Fruit fly (Drosophila melanogaster) whole organism, embryonic: Measurements from ENCODE around the gene CG8419.

ENCODE experiments used
- Bgb ChIP-seq: fragments of 200-800 bp; sonication (Bioruptor generic); IDR thresholded peaks from 2 replicates; pipeline ENCODE4 v1.3.6; 2022; ENCODE audit warnings: missing biosample characterization, missing genetic modification characterization; ENCODE audit not compliant: partially characterized antibody
- C15 ChIP-seq: fragments of 200-800 bp; sonication (Bioruptor generic); IDR thresholded peaks from 3 replicates; pipeline ENCODE4 v1.3.6; 2022; ENCODE audit warnings: missing biosample characterization, missing genetic modification characterization
- CG11504 ChIP-seq: fragments of 200-800 bp; sonication (Bioruptor generic); optimal IDR thresholded peaks from 3 replicates; lab custom pipeline; 2019; ENCODE audit warnings: missing biosample characterization, mild to moderate bottlenecking, missing genetic modification characterization, moderate library complexity
- CG12071 ChIP-seq: fragments of 200-800 bp; sonication (Bioruptor generic); optimal IDR thresholded peaks from 3 replicates; lab custom pipeline; 2018; ENCODE audit warnings: missing biosample characterization, mild to moderate bottlenecking, missing genetic modification characterization
- CG13424 ChIP-seq: fragments of 200-800 bp; sonication (Bioruptor generic); optimal IDR thresholded peaks from 2 replicates; lab custom pipeline; 2019; ENCODE audit warnings: missing biosample characterization, mild to moderate bottlenecking, missing genetic modification characterization, moderate library complexity
- CG14014 ChIP-seq: fragments of 200-800 bp; sonication (Bioruptor generic); IDR thresholded peaks from 2 replicates; pipeline ENCODE4 v1.3.6; 2022; ENCODE audit warnings: missing biosample characterization, missing genetic modification characterization
- CG14667 ChIP-seq: fragments of 200-800 bp; sonication (Bioruptor generic); IDR thresholded peaks from 2 replicates; pipeline ENCODE4 v1.3.6; 2022; ENCODE audit warnings: missing biosample characterization, missing genetic modification characterization
- CG15073 ChIP-seq: fragments of 200-800 bp; sonication (Bioruptor generic); optimal IDR thresholded peaks from 2 replicates; lab custom pipeline; 2016; ENCODE audit warnings: missing biosample characterization, missing genetic modification characterization
- CG16813 ChIP-seq: fragments of 200-800 bp; sonication (Bioruptor generic); IDR thresholded peaks from 3 replicates; pipeline ENCODE4 v1.3.6; 2022; ENCODE audit warnings: missing biosample characterization, missing genetic modification characterization; ENCODE audit not compliant: partially characterized antibody
- CG17186 ChIP-seq: fragments of 200-800 bp; sonication (Bioruptor generic); optimal IDR thresholded peaks from 3 replicates; lab custom pipeline; 2017; ENCODE audit warnings: missing biosample characterization, missing genetic modification reagents, missing genetic modification characterization
- CG17328 ChIP-seq: fragments of 200-800 bp; sonication (Bioruptor generic); IDR thresholded peaks from 2 replicates; pipeline ENCODE4 v1.3.6; 2022; ENCODE audit warnings: missing biosample characterization, missing genetic modification characterization
- CG17359 ChIP-seq: fragments of 200-800 bp; sonication (Bioruptor generic); optimal IDR thresholded peaks from 3 replicates; lab custom pipeline; 2018; ENCODE audit warnings: missing biosample characterization, mild to moderate bottlenecking, missing genetic modification characterization, moderate library complexity
- CG31224 ChIP-seq: fragments of 200-800 bp; sonication (Bioruptor generic); IDR thresholded peaks from 2 replicates; pipeline ENCODE4 v1.3.6; 2022; ENCODE audit warnings: missing biosample characterization, missing genetic modification characterization
- CG33557 ChIP-seq: fragments of 200-800 bp; sonication (Bioruptor generic); optimal IDR thresholded peaks from 2 replicates; lab custom pipeline; 2019; ENCODE audit warnings: missing biosample characterization, mild to moderate bottlenecking, missing genetic modification characterization, moderate library complexity
- CG34224 ChIP-seq: fragments of 200-800 bp; sonication (Bioruptor generic); IDR thresholded peaks from 3 replicates; pipeline ENCODE4 v1.3.6; 2022; ENCODE audit warnings: missing biosample characterization, missing genetic modification characterization; ENCODE audit not compliant: partially characterized antibody
- CG34422 ChIP-seq: fragments of 200-800 bp; sonication (Bioruptor generic); IDR thresholded peaks from 3 replicates; pipeline ENCODE4 v1.3.6; 2022; ENCODE audit warnings: missing biosample characterization, missing genetic modification characterization
- CG5180 ChIP-seq: fragments of 200-800 bp; sonication (Bioruptor generic); optimal IDR thresholded peaks from 3 replicates; lab custom pipeline; 2017; ENCODE audit warnings: missing biosample characterization, missing genetic modification characterization, mild to moderate bottlenecking, moderate library complexity, missing genetic modification reagents
- CG6654 ChIP-seq: fragments of 200-800 bp; sonication (Bioruptor generic); optimal IDR thresholded peaks from 2 replicates; lab custom pipeline; 2017; ENCODE audit warnings: missing biosample characterization, mild to moderate bottlenecking, missing genetic modification characterization
- CG6813 ChIP-seq: fragments of 200-800 bp; sonication (Bioruptor generic); optimal IDR thresholded peaks from 2 replicates; lab custom pipeline; 2017; ENCODE audit warnings: missing biosample characterization, missing genetic modification characterization, mild to moderate bottlenecking, moderate library complexity, missing genetic modification reagents
- CG7372 ChIP-seq: fragments of 200-800 bp; sonication (Bioruptor generic); IDR thresholded peaks from 2 replicates; pipeline ENCODE4 v1.3.6; 2022; ENCODE audit warnings: missing biosample characterization, missing genetic modification characterization
- CG8924 ChIP-seq: fragments of 200-800 bp; optimal IDR thresholded peaks from 3 replicates; lab custom pipeline; 2019; ENCODE audit warnings: missing biosample characterization, mild to moderate bottlenecking, missing genetic modification characterization, moderate library complexity
- CG9876 ChIP-seq: fragments of 200-800 bp; sonication (Bioruptor generic); optimal IDR thresholded peaks from 2 replicates; lab custom pipeline; 2016; ENCODE audit warnings: missing biosample characterization, missing genetic modification characterization
- D19B ChIP-seq: fragments of 200-800 bp; sonication (Bioruptor generic); optimal IDR thresholded peaks from 2 replicates; lab custom pipeline; 2017; ENCODE audit warnings: missing biosample characterization, mild to moderate bottlenecking, missing genetic modification characterization
- Doc2 ChIP-seq: fragments of 200-800 bp; sonication (Bioruptor generic); IDR thresholded peaks from 2 replicates; pipeline ENCODE4 v1.3.6; 2022; ENCODE audit warnings: missing biosample characterization, missing genetic modification characterization
- Dref ChIP-seq: fragments of 200-800 bp; sonication (Bioruptor generic); IDR thresholded peaks from 2 replicates; pipeline ENCODE4 v1.3.6; 2022; ENCODE audit warnings: missing biosample characterization, missing genetic modification characterization
- Eip74EF ChIP-seq, 2 experiments: fragments of 200-800 bp in 1 of 2; fragments of >200 bp in 1 of 2; sonication (Bioruptor generic) in 1 of 2; optimal IDR thresholded peaks; 2 replicates each; lab custom pipeline; 2017 to 2019; ENCODE audit warnings: missing biosample characterization in 2 of 2, missing genetic modification characterization in 2 of 2, mild to moderate bottlenecking in 1 of 2, moderate library complexity in 1 of 2
- Fer2 ChIP-seq: fragments of 200-800 bp; sonication (Bioruptor generic); optimal IDR thresholded peaks from 2 replicates; lab custom pipeline; 2018; ENCODE audit warnings: missing biosample characterization, mild to moderate bottlenecking, missing genetic modification characterization, moderate library complexity
- H2.0 ChIP-seq: fragments of 200-800 bp; sonication (Bioruptor generic); IDR thresholded peaks from 2 replicates; pipeline ENCODE4 v1.3.6; 2022; ENCODE audit warnings: missing biosample characterization, missing genetic modification characterization
- HLH4C ChIP-seq: fragments of 200-800 bp; sonication (Bioruptor generic); IDR thresholded peaks from 3 replicates; pipeline ENCODE4 v1.3.6; 2022; ENCODE audit warnings: missing biosample characterization, missing genetic modification characterization; ENCODE audit not compliant: partially characterized antibody
- HmgD ChIP-seq: fragments of 200-800 bp; sonication (Bioruptor generic); optimal IDR thresholded peaks from 3 replicates; lab custom pipeline; 2016; ENCODE audit warnings: missing biosample characterization, missing genetic modification characterization
- Jarid2 ChIP-seq: fragments of 200-800 bp; sonication (Bioruptor generic); optimal IDR thresholded peaks from 3 replicates; lab custom pipeline; 2017; ENCODE audit warnings: mild to moderate bottlenecking, missing biosample characterization, missing genetic modification reagents, missing genetic modification characterization
- Neu2 ChIP-seq: fragments of 200-800 bp; sonication (Bioruptor generic); optimal IDR thresholded peaks from 3 replicates; lab custom pipeline; 2016; ENCODE audit warnings: missing biosample characterization, missing genetic modification characterization, borderline replicate concordance
- Nf-YC ChIP-seq: fragments of 200-800 bp; optimal IDR thresholded peaks from 3 replicates; lab custom pipeline; 2019; ENCODE audit warnings: missing biosample characterization, mild to moderate bottlenecking, missing genetic modification characterization, moderate library complexity
- bcd ChIP-seq: fragments of 200-800 bp; sonication (Bioruptor generic); optimal IDR thresholded peaks from 2 replicates; lab custom pipeline; 2017; ENCODE audit warnings: missing biosample characterization, mild to moderate bottlenecking, missing genetic modification characterization
- cas ChIP-seq: fragments of 200-800 bp; sonication (Bioruptor generic); IDR thresholded peaks from 2 replicates; pipeline ENCODE4 v1.3.6; 2022; ENCODE audit warnings: missing biosample characterization, missing genetic modification characterization
- chinmo ChIP-seq: fragments of 200-800 bp; sonication (Bioruptor generic); IDR thresholded peaks from 4 replicates; pipeline ENCODE4 v1.3.6; 2022; ENCODE audit warnings: missing biosample characterization, missing genetic modification characterization; ENCODE audit not compliant: partially characterized antibody
- cwo ChIP-seq: fragments of 200-800 bp; sonication (Bioruptor generic); optimal IDR thresholded peaks from 3 replicates; lab custom pipeline; 2017; ENCODE audit warnings: missing biosample characterization, missing genetic modification characterization, mild to moderate bottlenecking, moderate library complexity, missing genetic modification reagents
- emc ChIP-seq: fragments of 200-800 bp; sonication (Bioruptor generic); optimal IDR thresholded peaks from 2 replicates; lab custom pipeline; 2016; ENCODE audit warnings: missing biosample characterization, missing genetic modification characterization
- eve ChIP-seq, 2 experiments: fragments of >200 bp; optimal IDR thresholded peaks; 2 replicates each; lab custom pipeline; 2017; ENCODE audit warnings: missing biosample characterization in 2 of 2, missing genetic modification characterization in 2 of 2
- eyg ChIP-seq: fragments of 200-800 bp; sonication (Bioruptor generic); optimal IDR thresholded peaks from 3 replicates; lab custom pipeline; 2016; ENCODE audit warnings: missing biosample characterization, missing genetic modification characterization
- hb ChIP-seq: fragments of 200-800 bp; sonication (Bioruptor generic); IDR thresholded peaks from 3 replicates; pipeline ENCODE4 v1.3.6; 2022; ENCODE audit warnings: missing biosample characterization, missing genetic modification characterization; ENCODE audit not compliant: partially characterized antibody
- kay ChIP-seq: fragments of 200-800 bp; sonication (Bioruptor generic); optimal IDR thresholded peaks from 2 replicates; lab custom pipeline; 2016; ENCODE audit warnings: missing biosample characterization, missing genetic modification characterization
- otp ChIP-seq: fragments of 200-800 bp; sonication (Bioruptor generic); IDR thresholded peaks from 3 replicates; pipeline ENCODE4, ENCODE4 v1.3.6; 2022; ENCODE audit warnings: missing biosample characterization, missing genetic modification characterization
- pho ChIP-seq: fragments of 200-800 bp; sonication (Bioruptor generic); optimal IDR thresholded peaks from 2 replicates; lab custom pipeline; 2016; ENCODE audit warnings: missing biosample characterization, missing genetic modification characterization
- pnt ChIP-seq: fragments of 200-800 bp; sonication (Bioruptor generic); optimal IDR thresholded peaks from 3 replicates; lab custom pipeline; 2016; ENCODE audit warnings: missing biosample characterization, missing genetic modification characterization
- sens-2 ChIP-seq: fragments of 200-800 bp; sonication (Bioruptor generic); IDR thresholded peaks from 2 replicates; pipeline ENCODE4 v1.3.6; 2022; ENCODE audit warnings: missing biosample characterization, missing genetic modification characterization
- tgo ChIP-seq: fragments of 200-800 bp; sonication (Bioruptor generic); IDR thresholded peaks from 3 replicates; pipeline ENCODE4 v1.3.6; 2022; ENCODE audit warnings: missing biosample characterization, missing genetic modification characterization
- twi ChIP-seq: fragments of 200-800 bp; optimal IDR thresholded peaks from 2 replicates; lab custom pipeline; 2019; ENCODE audit warnings: missing biosample characterization, mild to moderate bottlenecking, missing genetic modification characterization, moderate library complexity
- zfh2 ChIP-seq: fragments of 200-800 bp; sonication (Bioruptor generic); optimal IDR thresholded peaks from 2 replicates; lab custom pipeline; 2016; ENCODE audit warnings: missing biosample characterization, missing genetic modification characterization

Gene CG8419

dm6 chr2L:8159498-8159897 lies 46.5 kb upstream of the CG8419 start, which contains the start of the genes PAPLA1 and Rbsn-5 (continued):
- TF ChIP-seq Neu2: peak; percentile 63
- TF ChIP-seq emc (GFP tag; lab: Kevin White, UChicago): peak; percentile 93
- TF ChIP-seq Dref (GFP tag; lab: Robert Waterston, UW): 0 out of 2 replicates have a peak, but pooled peaks have one; percentile 28
- peak; percentile 88 for TF ChIP-seq otp (GFP tag; lab: Robert Waterston, UW)
- peak; percentile 96 for TF ChIP-seq CG13424 (tag; lab: Kevin White, UChicago)
- TF ChIP-seq pho: peak; percentile 96
- 0 out of 2 replicates have a peak, but pooled peaks have one; percentile 59 for TF ChIP-seq Doc2 (GFP tag; lab: Robert Waterston, UW)
- TF ChIP-seq CG17359 (tag; lab: Kevin White, UChicago): peak; percentile 92
- peak; percentile 49 for TF ChIP-seq CG15073
- no peak for TF ChIP-seq chinmo (GFP tag; lab: Robert Waterston, UW)
- TF ChIP-seq CG14014 (GFP tag; lab: Robert Waterston, UW): peak; percentile 93
- TF ChIP-seq Nf-YC (tag; lab: Kevin White, UChicago): peak; percentile 88
- peak; percentile 91 for TF ChIP-seq CG7372 (GFP tag; lab: Robert Waterston, UW)
- peak; percentile 90 for TF ChIP-seq eyg (GFP tag; lab: Kevin White, UChicago)
- TF ChIP-seq zfh2: peak; percentile 97
- peak; percentile 78 for TF ChIP-seq CG6654
- peak; percentile 82 for TF ChIP-seq CG12071 (GFP tag; lab: Kevin White, UChicago)
- peak; percentile 63 for TF ChIP-seq Jarid2 (GFP tag; lab: Kevin White, UChicago)
- TF ChIP-seq tgo (GFP tag; lab: Robert Waterston, UW): peak; percentile 92
- peak; percentile 85 for TF ChIP-seq CG14667 (GFP tag; lab: Robert Waterston, UW)
- TF ChIP-seq eve (GFP tag; optimal IDR thresholded peaks at IDR 0.05; lab: Kevin White, UChicago): no peak
- TF ChIP-seq cas (GFP tag; lab: Robert Waterston, UW): peak; percentile 87
- TF ChIP-seq CG34224 (GFP tag; lab: Robert Waterston, UW): no peak
- TF ChIP-seq H2.0 (GFP tag; lab: Robert Waterston, UW): peak; percentile 91
- TF ChIP-seq pnt (GFP tag; lab: Kevin White, UChicago): peak; percentile 96
- TF ChIP-seq CG5180 (GFP tag; lab: Kevin White, UChicago): peak; percentile 55
- peak; percentile 94 for TF ChIP-seq HmgD (GFP tag; lab: Kevin White, UChicago)
- peak; percentile 92 for TF ChIP-seq CG34422
- peak; percentile 95 for TF ChIP-seq kay (GFP tag; lab: Kevin White, UChicago)
- TF ChIP-seq D19B (GFP tag; lab: Kevin White, UChicago): peak; percentile 78
- TF ChIP-seq Eip74EF (GFP tag; optimal IDR thresholded peaks at IDR 0.05; lab: Kevin White, UChicago): peak in 1 of 2 experiments; percentile 85
- peak; percentile 15; the same call in 1 of the 2 replicates for TF ChIP-seq Bgb (GFP tag; lab: Robert Waterston, UW)
- TF ChIP-seq C15 (GFP tag; lab: Robert Waterston, UW): peak; percentile 91
- TF ChIP-seq CG33557 (GFP tag; lab: Kevin White, UChicago): peak; percentile 85
- peak; percentile 89 for TF ChIP-seq CG31224
- TF ChIP-seq twi (tag; lab: Kevin White, UChicago): peak; percentile 80
- peak; percentile 92 for TF ChIP-seq CG11504 (tag; lab: Kevin White, UChicago)
- TF ChIP-seq CG17328: peak; percentile 89
- peak; percentile 80 for TF ChIP-seq CG6813 (GFP tag; lab: Kevin White, UChicago)
- TF ChIP-seq CG16813 (GFP tag; lab: Robert Waterston, UW): no peak
- peak; percentile 75 for TF ChIP-seq sens-2 (GFP tag; lab: Robert Waterston, UW)
- peak; percentile 84 for TF ChIP-seq CG17186
- peak; percentile 91 for TF ChIP-seq Fer2
- no peak for TF ChIP-seq HLH4C (GFP tag; lab: Robert Waterston, UW)
- peak; percentile 91 for TF ChIP-seq CG8924
- TF ChIP-seq cwo (GFP tag; lab: Kevin White, UChicago): peak; percentile 80
- no peak for TF ChIP-seq hb (GFP tag; lab: Robert Waterston, UW)
- peak; percentile 93 for TF ChIP-seq CG9876 (GFP tag; lab: Kevin White, UChicago)
- peak; percentile 96 for TF ChIP-seq bcd
